Comparison of ENCODE assay signal across 1 fruit fly cellular context in the genomic region with DNA sequence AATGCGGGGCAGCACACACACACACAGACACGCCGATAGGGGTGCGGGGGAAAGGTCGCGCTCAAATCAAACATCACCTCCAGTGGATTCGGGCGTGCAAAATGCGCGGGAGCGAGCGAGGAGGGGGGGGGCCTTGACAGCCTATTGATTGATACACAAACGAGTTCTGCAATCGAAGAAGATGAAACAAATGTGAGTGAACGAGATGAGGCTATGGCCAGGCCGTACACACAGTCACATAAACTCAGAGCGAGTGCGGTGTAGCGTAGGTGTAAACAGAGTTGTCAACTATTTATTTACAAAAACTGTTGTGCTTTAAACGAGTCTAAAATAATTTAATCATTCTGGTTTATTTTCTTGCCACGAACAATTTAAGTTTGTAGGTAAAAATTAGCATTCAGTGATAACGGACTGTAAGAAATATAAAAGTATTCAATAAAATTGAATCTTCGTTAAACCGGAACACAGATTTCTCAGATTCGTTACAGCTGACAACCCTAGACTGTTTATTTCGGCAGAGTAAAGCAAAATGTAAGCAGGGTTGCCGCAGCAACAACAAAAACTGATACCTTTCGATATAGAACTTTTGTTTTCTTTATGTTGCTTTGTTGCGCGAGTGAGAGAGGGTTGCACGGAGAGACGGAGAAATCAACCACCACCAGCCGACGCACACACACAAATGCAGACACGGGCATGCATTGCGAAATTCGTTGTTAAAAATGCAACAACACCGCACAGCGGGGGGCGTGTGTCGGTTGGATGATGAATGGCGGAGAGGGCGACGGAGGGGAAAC.
TF ChIP-seq lines count a peak whose summit lies in the region.

No protein-coding gene starts in this region.

TF ChIP-seq in whole organism, embryonic, 481 proteins besides CTCF, POLR2A, EP300 and RAD21 (continued from another document and continues in another):
- TF ChIP-seq CG7556 (GFP tag; optimal IDR thresholded peaks at IDR 0.05; lab: Kevin White, UChicago) (peak; percentile 94), sens-2 (GFP tag; IDR thresholded peaks at IDR 0.05; lab: Robert Waterston, UW) (peak; percentile 78), CG6272 (GFP tag; IDR thresholded peaks at IDR 0.05; lab: Robert Waterston, UW) (peak; percentile 61), oc (tag; optimal IDR thresholded peaks at IDR 0.05; lab: Kevin White, UChicago) (peak; percentile 71), CG10209 (GFP tag; optimal IDR thresholded peaks at IDR 0.05; lab: Kevin White, UChicago) (peak; percentile 90), gcm2 (GFP tag; optimal IDR thresholded peaks at IDR 0.05; lab: Kevin White, UChicago) (peak; percentile 72), Stat92E (GFP tag; optimal IDR thresholded peaks at IDR 0.05; lab: Kevin White, UChicago) (peak in 1 of 3 experiments; percentile 52), CG3995 (GFP tag; optimal IDR thresholded peaks at IDR 0.05; lab: Kevin White, UChicago) (peak; percentile 60), CG17186 (GFP tag; optimal IDR thresholded peaks at IDR 0.05; lab: Kevin White, UChicago) (peak; percentile 24), CG4707 (GFP tag; optimal IDR thresholded peaks at IDR 0.05; lab: Kevin White, UChicago) (peak; percentile 39), CG3407 (GFP tag; optimal IDR thresholded peaks at IDR 0.05; lab: Kevin White, UChicago) (peak; percentile 67), CG6175 (GFP tag; IDR thresholded peaks at IDR 0.05; lab: Robert Waterston, UW) (0 out of 3 replicates have a peak, but pooled peaks have one; percentile 38), twi (tag; optimal IDR thresholded peaks at IDR 0.05; lab: Kevin White, UChicago) (peak; percentile 78), onecut (GFP tag; IDR thresholded peaks at IDR 0.05; lab: Robert Waterston, UW) (peak; percentile 77), usp (GFP tag; optimal IDR thresholded peaks at IDR 0.05; lab: Kevin White, UChicago) (no peak), CG10565 (GFP tag; optimal IDR thresholded peaks at IDR 0.05; lab: Kevin White, UChicago) (no peak), luna (GFP tag; optimal IDR thresholded peaks at IDR 0.05; lab: Kevin White, UChicago) (peak; percentile 68), Meics (GFP tag; optimal IDR thresholded peaks at IDR 0.05; lab: Kevin White, UChicago) (peak; percentile 91), pfk (GFP tag; optimal IDR thresholded peaks at IDR 0.05; lab: Kevin White, UChicago) (peak; percentile 52), CG16813 (GFP tag; IDR thresholded peaks at IDR 0.05; lab: Robert Waterston, UW; ENCODE audit: partially characterized antibody) (no peak), CG7928 (GFP tag; optimal IDR thresholded peaks at IDR 0.05; lab: Kevin White, UChicago) (peak; percentile 50), CG12769 (tag; optimal IDR thresholded peaks at IDR 0.05; lab: Kevin White, UChicago) (peak; percentile 90), CG1792 (GFP tag; optimal IDR thresholded peaks at IDR 0.05; lab: Kevin White, UChicago) (peak; percentile 79), CG11093 (GFP tag; IDR thresholded peaks at IDR 0.05; lab: Robert Waterston, UW) (peak; percentile 55; the same call in 2 of the 3 replicates), salm (tag; optimal IDR thresholded peaks at IDR 0.05; lab: Kevin White, UChicago) (peak; percentile 88), CG13287 (GFP tag; IDR thresholded peaks at IDR 0.05; lab: Robert Waterston, UW; ENCODE audit: partially characterized antibody) (peak; percentile 14; the same call in 1 of the 2 replicates), CG33213 (GFP tag; optimal IDR thresholded peaks at IDR 0.05; lab: Kevin White, UChicago) (peak; percentile 74), maf-S (GFP tag; optimal IDR thresholded peaks at IDR 0.05; lab: Kevin White, UChicago) (peak; percentile 76), CG15514 (GFP tag; optimal IDR thresholded peaks at IDR 0.05; lab: Kevin White, UChicago) (peak; percentile 84), pho (GFP tag; optimal IDR thresholded peaks at IDR 0.05; lab: Kevin White, UChicago) (peak; percentile 77), CG8290 (GFP tag; optimal IDR thresholded peaks at IDR 0.05; lab: Kevin White, UChicago) (peak; percentile 47), CG8290 (tag; optimal IDR thresholded peaks at IDR 0.05; lab: Kevin White, UChicago) (peak; percentile 55 to 87), ftz-f1 (GFP tag; optimal IDR thresholded peaks at IDR 0.05; lab: Kevin White, UChicago) (peak; percentile 35), ERR (GFP tag; optimal IDR thresholded peaks at IDR 0.05; lab: Kevin White, UChicago) (peak; percentile 70), E2f1 (GFP tag; IDR thresholded peaks at IDR 0.05; lab: Robert Waterston, UW) (peak; percentile 82), pita (GFP tag; optimal IDR thresholded peaks at IDR 0.05; lab: Kevin White, UChicago) (no peak), vvl (GFP tag; IDR thresholded peaks at IDR 0.05; lab: Robert Waterston, UW) (peak; percentile 90), MBD-R2 (GFP tag; IDR thresholded peaks at IDR 0.05; lab: Robert Waterston, UW) (no peak), CG4820 (GFP tag; optimal IDR thresholded peaks at IDR 0.05; lab: Kevin White, UChicago) (peak; percentile 81), CG9437 (GFP tag; optimal IDR thresholded peaks at IDR 0.05; lab: Kevin White, UChicago) (peak; percentile 78), CG32772 (GFP tag; IDR thresholded peaks at IDR 0.05; lab: Robert Waterston, UW) (peak; percentile 76), zfh1 (GFP tag; IDR thresholded peaks at IDR 0.05; lab: Robert Waterston, UW) (peak; percentile 89), caup (GFP tag; optimal IDR thresholded peaks at IDR 0.05; lab: Kevin White, UChicago; ENCODE audit: severe bottlenecking) (peak; percentile 91), ap (GFP tag; IDR thresholded peaks at IDR 0.05; lab: Robert Waterston, UW) (peak; percentile 75), vnd (GFP tag; IDR thresholded peaks at IDR 0.05; lab: Robert Waterston, UW; ENCODE audit: partially characterized antibody) (no peak), HmgD (GFP tag; optimal IDR thresholded peaks at IDR 0.05; lab: Kevin White, UChicago) (no peak), kni (GFP tag; optimal IDR thresholded peaks at IDR 0.05; lab: Kevin White, UChicago) (peak; percentile 81), ewg (GFP tag; optimal IDR thresholded peaks at IDR 0.05; lab: Kevin White, UChicago) (peak; percentile 68), Lim3 (GFP tag; IDR thresholded peaks at IDR 0.05; lab: Robert Waterston, UW) (peak; percentile 21; the same call in 1 of the 2 replicates), ssp (GFP tag; IDR thresholded peaks at IDR 0.05; lab: Robert Waterston, UW) (peak; percentile 69), CG32767 (GFP tag; IDR thresholded peaks at IDR 0.05; lab: Robert Waterston, UW) (peak; percentile 86), CG6254 (GFP tag; optimal IDR thresholded peaks at IDR 0.05; lab: Kevin White, UChicago) (peak; percentile 78), Xrp1 (GFP tag; IDR thresholded peaks at IDR 0.05; lab: Robert Waterston, UW) (peak; percentile 91), CG9797 (GFP tag; optimal IDR thresholded peaks at IDR 0.05; lab: Kevin White, UChicago) (peak; percentile 0), chinmo (GFP tag; IDR thresholded peaks at IDR 0.05; lab: Robert Waterston, UW; ENCODE audit: partially characterized antibody) (peak; percentile 85; the same call in 3 of the 4 replicates), slou (GFP tag; optimal IDR thresholded peaks at IDR 0.05; lab: Kevin White, UChicago) (peak; percentile 83), sima (GFP tag; optimal IDR thresholded peaks at IDR 0.05; lab: Kevin White, UChicago) (no peak), dati (GFP tag; IDR thresholded peaks at IDR 0.05; lab: Robert Waterston, UW) (peak; percentile 18; the same call in 1 of the 2 replicates), CG2712 (tag; optimal IDR thresholded peaks at IDR 0.05; lab: Kevin White, UChicago) (peak; percentile 93), toy (GFP tag; IDR thresholded peaks at IDR 0.05; lab: Robert Waterston, UW) (peak; percentile 58), shn (GFP tag; optimal IDR thresholded peaks at IDR 0.05; lab: Kevin White, UChicago) (peak; percentile 54), CG30431 (GFP tag; optimal IDR thresholded peaks at IDR 0.05; lab: Kevin White, UChicago) (peak; percentile 52), unc-4 (GFP tag; IDR thresholded peaks at IDR 0.05; lab: Robert Waterston, UW; ENCODE audit: partially characterized antibody) (no peak), inv (GFP tag; IDR thresholded peaks at IDR 0.05; lab: Robert Waterston, UW; ENCODE audit: partially characterized antibody) (no peak), ara (GFP tag; IDR thresholded peaks at IDR 0.05; lab: Robert Waterston, UW) (peak; percentile 76), CG3281 (GFP tag; optimal IDR thresholded peaks at IDR 0.05; lab: Kevin White, UChicago) (peak; percentile 94), Ets97D (GFP tag; optimal IDR thresholded peaks at IDR 0.05; lab: Kevin White, UChicago) (peak; percentile 65), zen2 (GFP tag; IDR thresholded peaks at IDR 0.05; lab: Robert Waterston, UW; ENCODE audit: partially characterized antibody) (no peak), CG13424 (tag; optimal IDR thresholded peaks at IDR 0.05; lab: Kevin White, UChicago) (peak; percentile 94), cato (GFP tag; optimal IDR thresholded peaks at IDR 0.05; lab: Kevin White, UChicago; ENCODE audit: borderline replicate concordance) (peak; percentile 67), NC2α (GFP tag; optimal IDR thresholded peaks at IDR 0.05; lab: Kevin White, UChicago) (peak; percentile 63), CG15601 (tag; optimal IDR thresholded peaks at IDR 0.05; lab: Kevin White, UChicago) (peak; percentile 88), Hsf (GFP tag; optimal IDR thresholded peaks at IDR 0.05; lab: Kevin White, UChicago) (peak; percentile 86), NFAT (GFP tag; IDR thresholded peaks at IDR 0.05; lab: Robert Waterston, UW) (peak; percentile 57; the same call in 1 of the 2 replicates), CG9932 (GFP tag; IDR thresholded peaks at IDR 0.05; lab: Robert Waterston, UW) (peak; percentile 79), CG18262 (tag; optimal IDR thresholded peaks at IDR 0.05; lab: Kevin White, UChicago) (peak; percentile 92), CG8388 (GFP tag; optimal IDR thresholded peaks at IDR 0.05; lab: Kevin White, UChicago) (peak; percentile 91), CG7786 (GFP tag; optimal IDR thresholded peaks at IDR 0.05; lab: Kevin White, UChicago) (peak; percentile 84), Oli (tag; optimal IDR thresholded peaks at IDR 0.05; lab: Kevin White, UChicago) (peak; percentile 92), Bdp1 (GFP tag; optimal IDR thresholded peaks at IDR 0.05; lab: Kevin White, UChicago) (peak; percentile 67), bsh (GFP tag; optimal IDR thresholded peaks at IDR 0.05; lab: Kevin White, UChicago) (peak; percentile 50 to 92), B-H2 (GFP tag; optimal IDR thresholded peaks at IDR 0.05; lab: Kevin White, UChicago) (peak; percentile 86), BtbVII (GFP tag; optimal IDR thresholded peaks at IDR 0.05; lab: Kevin White, UChicago) (peak; percentile 93), kay (GFP tag; optimal IDR thresholded peaks at IDR 0.05; lab: Kevin White, UChicago) (peak; percentile 75), CG1233 (GFP tag; optimal IDR thresholded peaks at IDR 0.05; lab: Kevin White, UChicago) (peak; percentile 91), Tbp (GFP tag; optimal IDR thresholded peaks at IDR 0.05; lab: Kevin White, UChicago) (no peak), Camta (GFP tag; optimal IDR thresholded peaks at IDR 0.05; lab: Kevin White, UChicago) (peak; percentile 88), CG18619 (GFP tag; optimal IDR thresholded peaks at IDR 0.05; lab: Kevin White, UChicago) (peak; percentile 86), br (optimal IDR thresholded peaks at IDR 0.05; lab: Kevin White, UChicago) (no peak), Dek (tag; optimal IDR thresholded peaks at IDR 0.05; lab: Kevin White, UChicago) (peak; percentile 83), az2 (GFP tag; optimal IDR thresholded peaks at IDR 0.05; lab: Kevin White, UChicago) (peak; percentile 85), Hr3 (GFP tag; optimal IDR thresholded peaks at IDR 0.05; lab: Kevin White, UChicago) (peak; percentile 76), CG7372 (GFP tag; IDR thresholded peaks at IDR 0.05; lab: Robert Waterston, UW) (peak; percentile 86), CG8089 (GFP tag; optimal IDR thresholded peaks at IDR 0.05; lab: Kevin White, UChicago) (peak; percentile 65), HLH4C (GFP tag; IDR thresholded peaks at IDR 0.05; lab: Robert Waterston, UW; ENCODE audit: partially characterized antibody) (no peak), Dp (GFP tag; optimal IDR thresholded peaks at IDR 0.05; lab: Kevin White, UChicago) (no peak), yki (optimal IDR thresholded peaks at IDR 0.05; lab: Kevin White, UChicago) (no peak), HLH54F (GFP tag; optimal IDR thresholded peaks at IDR 0.05; lab: Kevin White, UChicago) (peak; percentile 77), ind (GFP tag; optimal IDR thresholded peaks at IDR 0.05; lab: Kevin White, UChicago) (peak; percentile 85), Mes4 (GFP tag; optimal IDR thresholded peaks at IDR 0.05; lab: Kevin White, UChicago) (peak; percentile 73), CkIIα-i1 (GFP tag; IDR thresholded peaks at IDR 0.05; lab: Robert Waterston, UW) (no peak), disco-r (GFP tag; optimal IDR thresholded peaks at IDR 0.05; lab: Kevin White, UChicago) (peak; percentile 79), h (optimal IDR thresholded peaks at IDR 0.05; lab: Kevin White, UChicago) (no peak), Pdp1 (GFP tag; optimal IDR thresholded peaks at IDR 0.05; lab: Kevin White, UChicago) (peak; percentile 74 to 84), CG6683 (GFP tag; optimal IDR thresholded peaks at IDR 0.05; lab: Kevin White, UChicago) (peak; percentile 78), gce (GFP tag; IDR thresholded peaks at IDR 0.05; lab: Robert Waterston, UW) (peak; percentile 76), klu (GFP tag; IDR thresholded peaks at IDR 0.05; lab: Robert Waterston, UW) (peak; percentile 82), CG17612 (GFP tag; IDR thresholded peaks at IDR 0.05; lab: Robert Waterston, UW) (peak; percentile 28; the same call in 1 of the 2 replicates), tap (tag; optimal IDR thresholded peaks at IDR 0.05; lab: Kevin White, UChicago) (peak; percentile 90), seq (GFP tag; IDR thresholded peaks at IDR 0.05; lab: Robert Waterston, UW) (peak; percentile 90), sna (GFP tag; IDR thresholded peaks at IDR 0.05; lab: Robert Waterston, UW; ENCODE audit: partially characterized antibody) (no peak), zf30C (GFP tag; optimal IDR thresholded peaks at IDR 0.05; lab: Kevin White, UChicago) (no peak), CG4854 (GFP tag; optimal IDR thresholded peaks at IDR 0.05; lab: Kevin White, UChicago) (peak; percentile 73), Spps (tag; optimal IDR thresholded peaks at IDR 0.05; lab: Kevin White, UChicago) (peak; percentile 85), CG11695 (GFP tag; IDR thresholded peaks at IDR 0.05; lab: Robert Waterston, UW) (peak; percentile 92), Dip3 (GFP tag; optimal IDR thresholded peaks at IDR 0.05; lab: Kevin White, UChicago) (peak; percentile 82), CG5180 (GFP tag; optimal IDR thresholded peaks at IDR 0.05; lab: Kevin White, UChicago) (peak; percentile 81), knrl (GFP tag; IDR thresholded peaks at IDR 0.05; lab: Robert Waterston, UW; ENCODE audit: partially characterized antibody) (no peak; the same call in 2 of the 3 replicates)
